Fruit fly (Drosophila melanogaster): ENCODE data around the gene fz2.

Gene fz2

DNA sequence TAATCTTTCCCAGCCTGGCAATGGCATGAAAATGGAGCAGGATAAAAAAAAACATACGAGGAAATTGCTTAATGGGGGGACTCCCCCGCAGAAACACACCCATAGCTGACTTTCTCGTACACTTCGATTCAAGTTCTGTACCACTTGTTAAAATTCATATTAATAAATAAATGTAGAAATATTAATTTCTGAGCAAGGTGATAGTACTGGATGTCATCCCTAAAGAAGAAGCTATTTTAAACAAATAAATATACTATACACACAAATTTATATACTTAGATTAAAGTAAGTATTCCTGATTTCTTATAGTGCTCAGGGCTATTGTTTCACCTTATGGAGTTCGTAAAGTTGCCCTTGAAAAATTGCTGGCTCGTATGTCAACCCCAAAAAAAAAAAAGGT is 29.4 kb downstream of the fz2 start (continued):
- TF ChIP-seq gem (tag; optimal IDR thresholded peaks at IDR 0.05) (peak; percentile 52), Hr51 (GFP tag; optimal IDR thresholded peaks at IDR 0.05) (peak in 1 of 2 experiments; percentile 29), CG2678 (tag; optimal IDR thresholded peaks at IDR 0.05) (peak; percentile 40), CG7839 (tag; optimal IDR thresholded peaks at IDR 0.05) (peak; percentile 24), CG11085 (GFP tag; IDR thresholded peaks at IDR 0.05) (no peak)

DNA sequence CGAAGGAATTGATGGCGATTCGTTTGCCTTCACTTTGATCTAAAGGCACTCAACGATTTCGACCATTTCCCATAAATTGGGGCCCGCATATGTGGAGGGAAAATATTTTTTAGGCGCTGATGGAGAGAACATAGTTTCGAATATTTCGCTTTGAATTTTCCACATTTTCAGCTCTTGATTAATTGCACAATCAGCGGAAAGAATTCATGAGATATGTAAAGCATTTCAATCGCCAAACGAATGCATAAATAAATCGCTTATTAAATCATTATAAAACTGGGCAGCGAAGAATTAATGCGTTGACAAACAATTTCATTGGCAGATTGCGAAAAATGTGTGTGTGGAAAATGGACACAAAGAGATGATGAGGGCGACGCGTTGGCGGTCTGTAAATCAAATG is 30.8 kb downstream of the fz2 start:
- TF ChIP-seq BEAF-32 (GFP tag; optimal IDR thresholded peaks at IDR 0.05), result no peak
- peak; percentile 93 for TF ChIP-seq sd (tag; optimal IDR thresholded peaks at IDR 0.05)
- no peak for TF ChIP-seq disco-r (GFP tag; optimal IDR thresholded peaks at IDR 0.05)
- TF ChIP-seq al (GFP tag; IDR thresholded peaks at IDR 0.05), result no peak
- no peak for TF ChIP-seq vvl (GFP tag; IDR thresholded peaks at IDR 0.05)
- TF ChIP-seq dimm (GFP tag; IDR thresholded peaks at IDR 0.05), result no peak
- no peak for TF ChIP-seq Six4 (GFP tag; optimal IDR thresholded peaks at IDR 0.05)
- no peak for TF ChIP-seq zfh2 (GFP tag; optimal IDR thresholded peaks at IDR 0.05)
- peak; percentile 12 for TF ChIP-seq gcm (GFP tag; optimal IDR thresholded peaks at IDR 0.05)
- no peak for TF ChIP-seq CG15011 (GFP tag; optimal IDR thresholded peaks at IDR 0.05)
- TF ChIP-seq pan (optimal IDR thresholded peaks at IDR 0.05), result no peak
- no peak for TF ChIP-seq pan (GFP tag; optimal IDR thresholded peaks at IDR 0.05 in 1 of 2, IDR thresholded peaks at IDR 0.05 in 1 of 2)
- no peak for TF ChIP-seq Rfx (GFP tag; IDR thresholded peaks at IDR 0.05)
- TF ChIP-seq CG4730 (GFP tag; IDR thresholded peaks at IDR 0.05), result no peak
- TF ChIP-seq CG9797 (GFP tag; optimal IDR thresholded peaks at IDR 0.05), result no peak
- TF ChIP-seq CG18476 (GFP tag; optimal IDR thresholded peaks at IDR 0.05), result no peak
- TF ChIP-seq chif (GFP tag; optimal IDR thresholded peaks at IDR 0.05), result no peak
- no peak for TF ChIP-seq CG6765 (GFP tag; optimal IDR thresholded peaks at IDR 0.05)
- no peak for TF ChIP-seq CG6175 (GFP tag; IDR thresholded peaks at IDR 0.05)

DNA sequence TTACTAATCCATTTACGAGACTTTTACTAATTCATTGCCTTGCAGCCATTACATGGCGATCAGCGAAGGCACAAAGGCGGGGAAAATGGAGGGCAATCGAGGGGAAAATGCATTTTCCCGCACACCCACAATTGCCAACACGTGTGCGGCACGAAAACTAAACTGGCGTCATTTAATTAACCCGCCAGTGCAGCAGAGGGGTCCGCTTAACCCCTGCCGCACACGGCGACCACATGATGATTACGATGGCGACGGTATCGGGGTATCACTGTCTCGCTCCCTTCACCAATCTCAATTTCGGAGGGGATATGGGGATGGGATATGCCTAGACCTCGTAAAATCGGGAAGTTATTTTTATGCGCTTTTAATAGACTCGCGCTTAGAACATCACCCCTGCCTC is 33.1 kb downstream of the fz2 start:
- TF ChIP-seq CG10366 (GFP tag; IDR thresholded peaks at IDR 0.05) (no peak), gcm (GFP tag; optimal IDR thresholded peaks at IDR 0.05) (peak; percentile 42), mam (GFP tag; optimal IDR thresholded peaks at IDR 0.05) (no peak), CG13624 (GFP tag; optimal IDR thresholded peaks at IDR 0.05) (no peak), CG8765 (GFP tag; IDR thresholded peaks at IDR 0.05) (no peak), CG11398 (GFP tag; optimal IDR thresholded peaks at IDR 0.05) (no peak), dati (GFP tag; IDR thresholded peaks at IDR 0.05) (no peak), CG31441 (GFP tag; IDR thresholded peaks at IDR 0.05) (no peak), tap (tag; optimal IDR thresholded peaks at IDR 0.05) (no peak), twi (tag; optimal IDR thresholded peaks at IDR 0.05) (peak; percentile 94), HLHmδ (GFP tag; optimal IDR thresholded peaks at IDR 0.05) (no peak), CG10274 (GFP tag; optimal IDR thresholded peaks at IDR 0.05) (peak; percentile 41), ara (GFP tag; IDR thresholded peaks at IDR 0.05) (no peak), grau (tag; optimal IDR thresholded peaks at IDR 0.05) (peak; percentile 66), Hey (tag; optimal IDR thresholded peaks at IDR 0.05) (peak; percentile 4), aop (GFP tag; IDR thresholded peaks at IDR 0.05) (0 out of 2 replicates have a peak, but pooled peaks have one; percentile 12), phol (tag; optimal IDR thresholded peaks at IDR 0.05) (no peak), fru (optimal IDR thresholded peaks at IDR 0.05) (no peak), CG2889 (GFP tag; IDR thresholded peaks at IDR 0.05) (no peak), az2 (GFP tag; optimal IDR thresholded peaks at IDR 0.05) (no peak), CG12769 (tag; optimal IDR thresholded peaks at IDR 0.05) (no peak), Abd-B (GFP tag; optimal IDR thresholded peaks at IDR 0.05) (peak; percentile 43), sens (GFP tag) (peak; percentile 48), repo (GFP tag; optimal IDR thresholded peaks at IDR 0.05) (no peak), crol (GFP tag; IDR thresholded peaks at IDR 0.05) (peak; percentile 61), ttk (GFP tag; IDR thresholded peaks at IDR 0.05) (no peak), ken (GFP tag; IDR thresholded peaks at IDR 0.05) (0 out of 3 replicates have a peak, but pooled peaks have one; percentile 23), kah (GFP tag; optimal IDR thresholded peaks at IDR 0.05) (peak; percentile 64), danr (GFP tag; IDR thresholded peaks at IDR 0.05) (no peak)
